Fruit fly (Drosophila melanogaster): ENCODE data around the gene Qtzl.
A peak's percentile ranks its signal among the peaks of the same experiment; 100 is the strongest.

DNA sequence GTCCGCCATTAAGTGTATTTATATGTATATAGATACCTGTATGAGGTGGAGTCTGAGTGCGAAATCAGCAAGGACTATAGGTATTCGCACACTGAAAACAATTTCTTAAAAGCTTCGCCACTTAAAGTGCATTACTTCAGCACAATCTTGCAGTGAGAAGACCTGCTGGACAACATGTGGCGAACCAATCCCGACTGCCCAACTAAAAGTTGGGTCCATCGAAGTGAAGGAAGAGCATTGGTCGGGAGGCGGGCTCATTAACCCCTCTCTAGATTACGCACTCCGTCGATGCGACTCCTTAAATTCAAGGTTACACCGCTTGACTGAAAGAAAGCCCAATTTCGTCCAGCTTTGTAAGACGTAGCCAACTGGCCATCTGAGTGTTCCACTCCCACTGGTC is 17.7 kb downstream of the Qtzl start:
- TF ChIP-seq Hr39 (GFP tag; optimal IDR thresholded peaks at IDR 0.05) (peak; percentile 53), CG6854 (GFP tag; optimal IDR thresholded peaks at IDR 0.05) (no peak), Blimp-1 (GFP tag; optimal IDR thresholded peaks at IDR 0.05) (no peak), CG10669 (GFP tag; optimal IDR thresholded peaks at IDR 0.05) (peak; percentile 45), CG3919 (GFP tag; optimal IDR thresholded peaks at IDR 0.05) (no peak), CG9139 (GFP tag; optimal IDR thresholded peaks at IDR 0.05) (no peak), Lpt (GFP tag; optimal IDR thresholded peaks at IDR 0.05) (no peak), Gug (GFP tag; IDR thresholded peaks at IDR 0.05) (no peak), CG8319 (GFP tag; optimal IDR thresholded peaks at IDR 0.05) (no peak), Eip75B (GFP tag; optimal IDR thresholded peaks at IDR 0.05) (no peak), ss (GFP tag; optimal IDR thresholded peaks at IDR 0.05) (no peak), Ets21C (GFP tag; optimal IDR thresholded peaks at IDR 0.05) (no peak)
